Fruit fly (Drosophila melanogaster) whole organism, embryonic: ENCODE results near the gene CG15923.

ENCODE experiments used
- Ada2b ChIP-seq: fragments of 200-800 bp; sonication (Bioruptor generic); IDR thresholded peaks from 2 replicates; pipeline ENCODE4 v1.3.6; 2022; ENCODE audit warnings: missing biosample characterization, missing genetic modification characterization
- Aef1 ChIP-seq: fragments of 200-800 bp; sonication (Bioruptor generic); IDR thresholded peaks from 3 replicates; pipeline ENCODE4 v1.3.6; 2022; ENCODE audit warnings: missing biosample characterization, missing genetic modification characterization
- Asciz ChIP-seq: fragments of 200-800 bp; sonication (Bioruptor generic); optimal IDR thresholded peaks from 2 replicates; lab custom pipeline; 2017; ENCODE audit warnings: missing biosample characterization, mild to moderate bottlenecking, missing genetic modification characterization, missing genetic modification reagents
- Bteb2 ChIP-seq: fragments of 200-800 bp; sonication (Bioruptor generic); optimal IDR thresholded peaks from 2 replicates; lab custom pipeline; 2016; ENCODE audit warnings: missing biosample characterization, missing genetic modification characterization
- CG10147 ChIP-seq: fragments of 200-800 bp; sonication (Bioruptor generic); optimal IDR thresholded peaks from 2 replicates; lab custom pipeline; 2019; ENCODE audit warnings: missing biosample characterization, mild to moderate bottlenecking, missing genetic modification characterization, moderate library complexity
- CG11504 ChIP-seq: fragments of 200-800 bp; sonication (Bioruptor generic); optimal IDR thresholded peaks from 3 replicates; lab custom pipeline; 2019; ENCODE audit warnings: missing biosample characterization, mild to moderate bottlenecking, missing genetic modification characterization, moderate library complexity
- CG12104 ChIP-seq: fragments of 200-800 bp; sonication (Bioruptor generic); optimal IDR thresholded peaks from 3 replicates; lab custom pipeline; 2016; ENCODE audit warnings: missing biosample characterization, missing genetic modification characterization
- CG13424 ChIP-seq: fragments of 200-800 bp; sonication (Bioruptor generic); optimal IDR thresholded peaks from 2 replicates; lab custom pipeline; 2019; ENCODE audit warnings: missing biosample characterization, mild to moderate bottlenecking, missing genetic modification characterization, moderate library complexity
- CG14965 ChIP-seq: fragments of 200-800 bp; sonication (Bioruptor generic); optimal IDR thresholded peaks from 2 replicates; lab custom pipeline; 2016; ENCODE audit warnings: missing biosample characterization, missing genetic modification characterization, borderline replicate concordance
- CG15696 ChIP-seq: fragments of 200-800 bp; sonication (Bioruptor generic); optimal IDR thresholded peaks from 2 replicates; lab custom pipeline; 2019; ENCODE audit warnings: missing biosample characterization, mild to moderate bottlenecking, missing genetic modification characterization, moderate library complexity
- CG1602 ChIP-seq: fragments of 200-800 bp; sonication (Bioruptor generic); optimal IDR thresholded peaks from 3 replicates; lab custom pipeline; 2016; ENCODE audit warnings: missing biosample characterization, missing genetic modification characterization
- CG17186 ChIP-seq: fragments of 200-800 bp; sonication (Bioruptor generic); optimal IDR thresholded peaks from 3 replicates; lab custom pipeline; 2017; ENCODE audit warnings: missing biosample characterization, missing genetic modification reagents, missing genetic modification characterization
- CG17829 ChIP-seq: fragments of 200-800 bp; optimal IDR thresholded peaks from 2 replicates; lab custom pipeline; 2019; ENCODE audit warnings: missing biosample characterization, mild to moderate bottlenecking, missing genetic modification characterization, moderate library complexity
- CG18599 ChIP-seq: fragments of 200-800 bp; sonication (Bioruptor generic); optimal IDR thresholded peaks from 3 replicates; lab custom pipeline; 2017; ENCODE audit warnings: missing biosample characterization, missing genetic modification characterization, mild to moderate bottlenecking, moderate library complexity, missing genetic modification reagents
- CG18764 ChIP-seq: fragments of 200-800 bp; sonication (Bioruptor generic); optimal IDR thresholded peaks from 3 replicates; lab custom pipeline; 2016; ENCODE audit warnings: missing biosample characterization, missing genetic modification characterization
- CG2116 ChIP-seq: fragments of 200-800 bp; sonication (Bioruptor generic); optimal IDR thresholded peaks from 3 replicates; lab custom pipeline; 2018; ENCODE audit warnings: missing biosample characterization, mild to moderate bottlenecking, missing genetic modification characterization
- CG4424 ChIP-seq: fragments of 200-800 bp; sonication (Bioruptor generic); optimal IDR thresholded peaks from 3 replicates; lab custom pipeline; 2016; ENCODE audit warnings: missing biosample characterization, missing genetic modification characterization
- CG4820 ChIP-seq: fragments of 200-800 bp; sonication (Bioruptor generic); optimal IDR thresholded peaks from 3 replicates; lab custom pipeline; 2016; ENCODE audit warnings: missing biosample characterization, missing genetic modification characterization
- CG6689 ChIP-seq: fragments of 200-800 bp; sonication (Bioruptor generic); IDR thresholded peaks from 2 replicates; pipeline ENCODE4 v1.3.6; 2022; ENCODE audit warnings: missing biosample characterization, missing genetic modification characterization
- CG6813 ChIP-seq: fragments of 200-800 bp; sonication (Bioruptor generic); optimal IDR thresholded peaks from 2 replicates; lab custom pipeline; 2017; ENCODE audit warnings: missing biosample characterization, missing genetic modification characterization, mild to moderate bottlenecking, moderate library complexity, missing genetic modification reagents
- CG7839 ChIP-seq: fragments of 200-800 bp; sonication (Bioruptor generic); optimal IDR thresholded peaks from 3 replicates; lab custom pipeline; 2018; ENCODE audit warnings: missing biosample characterization, mild to moderate bottlenecking, missing genetic modification characterization, moderate library complexity
- CG8388 ChIP-seq: fragments of 200-800 bp; sonication (Bioruptor generic); optimal IDR thresholded peaks from 2 replicates; lab custom pipeline; 2019; ENCODE audit warnings: missing biosample characterization, mild to moderate bottlenecking, missing genetic modification characterization, moderate library complexity
- CG9932 ChIP-seq: fragments of 200-800 bp; sonication (Bioruptor generic); IDR thresholded peaks from 2 replicates; pipeline ENCODE4 v1.3.6; 2022; ENCODE audit warnings: missing biosample characterization, missing genetic modification characterization
- Chrac-16 ChIP-seq: fragments of 200-800 bp; sonication (Bioruptor generic); optimal IDR thresholded peaks from 3 replicates; lab custom pipeline; 2016; ENCODE audit warnings: missing biosample characterization, missing genetic modification characterization
- CoRest ChIP-seq: fragments of 200-800 bp; sonication (Bioruptor generic); optimal IDR thresholded peaks from 3 replicates; lab custom pipeline; 2018; ENCODE audit warnings: missing biosample characterization, mild to moderate bottlenecking, missing genetic modification characterization, moderate library complexity
- E2f1 ChIP-seq: fragments of 200-800 bp; sonication (Bioruptor generic); IDR thresholded peaks from 2 replicates; pipeline ENCODE4 v1.3.6; 2022; ENCODE audit warnings: missing biosample characterization, missing genetic modification characterization
- E2f2 ChIP-seq: fragments of 200-800 bp; sonication (Bioruptor generic); IDR thresholded peaks from 2 replicates; pipeline ENCODE4 v1.3.6; 2022; ENCODE audit warnings: missing biosample characterization, missing genetic modification characterization
- HHEX ChIP-seq: fragments of 200-800 bp; sonication (Bioruptor generic); optimal IDR thresholded peaks from 3 replicates; lab custom pipeline; 2017; ENCODE audit warnings: missing biosample characterization, mild to moderate bottlenecking, missing genetic modification characterization, missing genetic modification reagents
- HLH4C ChIP-seq: fragments of 200-800 bp; sonication (Bioruptor generic); IDR thresholded peaks from 3 replicates; pipeline ENCODE4 v1.3.6; 2022; ENCODE audit warnings: missing biosample characterization, missing genetic modification characterization; ENCODE audit not compliant: partially characterized antibody
- MBD-R2 ChIP-seq: fragments of 200-800 bp; sonication (Bioruptor generic); IDR thresholded peaks from 2 replicates; pipeline ENCODE4 v1.3.6; 2022; ENCODE audit warnings: missing biosample characterization, missing genetic modification characterization
- Meics ChIP-seq: fragments of 200-800 bp; sonication (Bioruptor generic); optimal IDR thresholded peaks from 2 replicates; lab custom pipeline; 2017; ENCODE audit warnings: missing biosample characterization, mild to moderate bottlenecking, missing genetic modification characterization
- Mrtf ChIP-seq: fragments of 200-800 bp; sonication (Bioruptor generic); IDR thresholded peaks from 3 replicates; pipeline ENCODE4 v1.3.6; 2022; ENCODE audit warnings: missing biosample characterization, missing genetic modification characterization
- Nf-YC ChIP-seq: fragments of 200-800 bp; optimal IDR thresholded peaks from 3 replicates; lab custom pipeline; 2019; ENCODE audit warnings: missing biosample characterization, mild to moderate bottlenecking, missing genetic modification characterization, moderate library complexity
- Sox102F ChIP-seq: fragments of 200-800 bp; sonication (Bioruptor generic); optimal IDR thresholded peaks from 2 replicates; lab custom pipeline; 2018; ENCODE audit warnings: missing biosample characterization, mild to moderate bottlenecking, missing genetic modification characterization, moderate library complexity
- Spps ChIP-seq: fragments of 200-800 bp; sonication (Bioruptor generic); optimal IDR thresholded peaks from 2 replicates; lab custom pipeline; 2018; ENCODE audit warnings: missing biosample characterization, mild to moderate bottlenecking, missing genetic modification characterization
- dmrt11E ChIP-seq: fragments of 200-800 bp; sonication (Bioruptor generic); optimal IDR thresholded peaks from 3 replicates; lab custom pipeline; 2018; ENCODE audit warnings: missing biosample characterization, mild to moderate bottlenecking, missing genetic modification characterization, moderate library complexity
- exex ChIP-seq: fragments of 200-800 bp; sonication (Bioruptor generic); optimal IDR thresholded peaks from 4 replicates; lab custom pipeline; 2018; ENCODE audit warnings: missing biosample characterization, mild to moderate bottlenecking, missing genetic modification characterization, moderate library complexity
- eyg ChIP-seq: fragments of 200-800 bp; sonication (Bioruptor generic); optimal IDR thresholded peaks from 3 replicates; lab custom pipeline; 2016; ENCODE audit warnings: missing biosample characterization, missing genetic modification characterization
- lab ChIP-seq: fragments of 200-800 bp; sonication (Bioruptor generic); optimal IDR thresholded peaks from 3 replicates; lab custom pipeline; 2017; ENCODE audit warnings: missing biosample characterization, missing genetic modification characterization, mild to moderate bottlenecking, moderate library complexity, missing genetic modification reagents
- lola ChIP-seq, 3 experiments: fragments of >200 bp in 2 of 3; fragments of 200-800 bp in 1 of 3; sonication (Bioruptor generic) in 1 of 3; optimal IDR thresholded peaks; 2 replicates each; lab custom pipeline; 2017 to 2019; ENCODE audit warnings: missing biosample characterization in 3 of 3, missing genetic modification characterization in 3 of 3, mild to moderate bottlenecking in 1 of 3, moderate library complexity in 1 of 3
- pb ChIP-seq: fragments of 200-800 bp; sonication (Bioruptor generic); optimal IDR thresholded peaks from 3 replicates; lab custom pipeline; 2016; ENCODE audit warnings: missing biosample characterization, missing genetic modification characterization
- row ChIP-seq: fragments of 200-800 bp; sonication (Bioruptor generic); IDR thresholded peaks from 3 replicates; pipeline ENCODE4 v1.3.6; 2022; ENCODE audit warnings: missing biosample characterization, missing genetic modification characterization
- sd ChIP-seq: fragments of 200-800 bp; sonication (Bioruptor generic); optimal IDR thresholded peaks from 3 replicates; lab custom pipeline; 2018; ENCODE audit warnings: missing biosample characterization, mild to moderate bottlenecking, missing genetic modification characterization, moderate library complexity
- sens ChIP-seq: fragments of 200-800 bp; sonication (Bioruptor generic); peaks from one replicate; lab custom pipeline; 2016; ENCODE audit warnings: missing biosample characterization, missing genetic modification characterization
- sens-2 ChIP-seq: fragments of 200-800 bp; sonication (Bioruptor generic); IDR thresholded peaks from 2 replicates; pipeline ENCODE4 v1.3.6; 2022; ENCODE audit warnings: missing biosample characterization, missing genetic modification characterization
- sob ChIP-seq: fragments of 200-800 bp; sonication (Bioruptor generic); IDR thresholded peaks from 2 replicates; pipeline ENCODE4 v1.3.6; 2022; ENCODE audit warnings: missing biosample characterization, missing genetic modification characterization
- sug ChIP-seq: fragments of 200-800 bp; optimal IDR thresholded peaks from 2 replicates; lab custom pipeline; 2019; ENCODE audit warnings: missing biosample characterization, mild to moderate bottlenecking, missing genetic modification characterization, moderate library complexity
- tin ChIP-seq: fragments of 200-800 bp; sonication (Bioruptor generic); optimal IDR thresholded peaks from 3 replicates; lab custom pipeline; 2016; ENCODE audit warnings: missing biosample characterization, missing genetic modification characterization
- zen2 ChIP-seq: fragments of 200-800 bp; sonication (Bioruptor generic); IDR thresholded peaks from 3 replicates; pipeline ENCODE4 v1.3.6; 2022; ENCODE audit warnings: missing biosample characterization, missing genetic modification characterization; ENCODE audit not compliant: partially characterized antibody
- zfh1 ChIP-seq: fragments of 200-800 bp; sonication (Bioruptor generic); IDR thresholded peaks from 3 replicates; pipeline ENCODE4 v1.3.6; 2022; ENCODE audit warnings: missing biosample characterization, missing genetic modification characterization

CG15923 gene

dm6 chr3R:20588480-20588785 is 28.3 kb downstream of the CG15923 start, which contains the start of gene Srp72 (continued):
- peak; percentile 33 for TF ChIP-seq sd (tag; lab: Kevin White, UChicago)
- TF ChIP-seq Spps (tag; lab: Kevin White, UChicago): peak; percentile 9
- TF ChIP-seq row (GFP tag; lab: Robert Waterston, UW): peak; percentile 68
- peak; percentile 18 for TF ChIP-seq CG17186 (GFP tag; lab: Kevin White, UChicago)
- TF ChIP-seq lab (GFP tag; lab: Kevin White, UChicago): peak; percentile 58
- TF ChIP-seq eyg (GFP tag; lab: Kevin White, UChicago): no peak
- TF ChIP-seq CG1602 (GFP tag; lab: Kevin White, UChicago): peak; percentile 20
- TF ChIP-seq CG18599: peak; percentile 48
- no peak for TF ChIP-seq Asciz (GFP tag; lab: Kevin White, UChicago)
- peak; percentile 49 for TF ChIP-seq CG7839 (tag; lab: Kevin White, UChicago)
- TF ChIP-seq CG10147 (GFP tag; lab: Kevin White, UChicago): peak; percentile 45
- TF ChIP-seq CG6813: no peak
- peak; percentile 55 for TF ChIP-seq CG11504 (tag; lab: Kevin White, UChicago)
- no peak for TF ChIP-seq zen2 (GFP tag; lab: Robert Waterston, UW)
- peak; percentile 40 for TF ChIP-seq sug (tag; lab: Kevin White, UChicago)
- TF ChIP-seq CG18764 (GFP tag; lab: Kevin White, UChicago): peak; percentile 53
- TF ChIP-seq Aef1: 0 out of 3 replicates have a peak, but pooled peaks have one; percentile 14
- TF ChIP-seq CG2116 (GFP tag; lab: Kevin White, UChicago): peak; percentile 18
- peak; percentile 52 for TF ChIP-seq CG17829 (tag; lab: Kevin White, UChicago)
- peak in 1 of 3 experiments; percentile 25 for TF ChIP-seq lola (GFP tag; optimal IDR thresholded peaks at IDR 0.05; lab: Kevin White, UChicago)
- peak; percentile 17 for TF ChIP-seq CG4820
- peak; percentile 82 for TF ChIP-seq sens
- TF ChIP-seq sob (GFP tag; lab: Robert Waterston, UW): 0 out of 2 replicates have a peak, but pooled peaks have one; percentile 12
- TF ChIP-seq Ada2b (GFP tag; lab: Robert Waterston, UW): peak; percentile 38
- TF ChIP-seq Bteb2 (GFP tag; lab: Kevin White, UChicago): no peak
- peak; percentile 66 for TF ChIP-seq CG4424 (GFP tag; lab: Kevin White, UChicago)
- TF ChIP-seq tin (GFP tag; lab: Kevin White, UChicago): peak; percentile 41
- peak; percentile 22 for TF ChIP-seq HHEX
- TF ChIP-seq CG9932 (GFP tag; lab: Robert Waterston, UW): peak; percentile 64
- TF ChIP-seq CG13424 (tag; lab: Kevin White, UChicago): peak; percentile 55
- peak; percentile 41 for TF ChIP-seq Nf-YC
- TF ChIP-seq CoRest (tag; lab: Kevin White, UChicago): peak; percentile 42
- TF ChIP-seq Chrac-16 (GFP tag; lab: Kevin White, UChicago): peak; percentile 8
- peak; percentile 50 for TF ChIP-seq CG6689 (GFP tag; lab: Robert Waterston, UW)
- no peak for TF ChIP-seq CG14965 (GFP tag; lab: Kevin White, UChicago)
- TF ChIP-seq zfh1 (GFP tag; lab: Robert Waterston, UW): peak; percentile 48; the same call in 1 of the 3 replicates
- TF ChIP-seq MBD-R2 (GFP tag; lab: Robert Waterston, UW): peak; percentile 19; the same call in 1 of the 2 replicates
- TF ChIP-seq HLH4C (GFP tag; lab: Robert Waterston, UW): no peak
- TF ChIP-seq Mrtf: no peak
- no peak for TF ChIP-seq pb
- TF ChIP-seq CG15696: peak; percentile 30
- TF ChIP-seq Sox102F (GFP tag; lab: Kevin White, UChicago): peak; percentile 41
- 0 out of 2 replicates have a peak, but pooled peaks have one; percentile 9 for TF ChIP-seq sens-2 (GFP tag; lab: Robert Waterston, UW)
- TF ChIP-seq exex (tag; lab: Kevin White, UChicago): peak; percentile 37
- peak; percentile 59 for TF ChIP-seq E2f2 (GFP tag; lab: Robert Waterston, UW)
- TF ChIP-seq dmrt11E: peak; percentile 39
- TF ChIP-seq CG8388 (GFP tag; lab: Kevin White, UChicago): peak; percentile 42
- TF ChIP-seq Meics (GFP tag; lab: Kevin White, UChicago): peak; percentile 55
- peak; percentile 57 for TF ChIP-seq CG12104 (GFP tag; lab: Kevin White, UChicago)
- no peak for TF ChIP-seq E2f1 (GFP tag; lab: Robert Waterston, UW)
